Fruit fly (Drosophila melanogaster) whole organism, embryonic: ENCODE results near the gene CG12253.

ENCODE experiments used
- Abd-B ChIP-seq: fragments of 200-800 bp; sonication (Bioruptor generic); optimal IDR thresholded peaks from 2 replicates; lab custom pipeline; 2018; ENCODE audit warnings: missing biosample characterization, mild to moderate bottlenecking, missing genetic modification characterization, moderate library complexity
- Atf-2 ChIP-seq: fragments of 200-800 bp; sonication (Bioruptor generic); optimal IDR thresholded peaks from 2 replicates; lab custom pipeline; 2016; ENCODE audit warnings: missing biosample characterization, missing genetic modification characterization
- CG11504 ChIP-seq: fragments of 200-800 bp; sonication (Bioruptor generic); optimal IDR thresholded peaks from 3 replicates; lab custom pipeline; 2019; ENCODE audit warnings: missing biosample characterization, mild to moderate bottlenecking, missing genetic modification characterization, moderate library complexity
- CG11723 ChIP-seq: fragments of 200-800 bp; sonication (Bioruptor generic); optimal IDR thresholded peaks from 2 replicates; lab custom pipeline; 2017; ENCODE audit warnings: missing biosample characterization, mild to moderate bottlenecking, missing genetic modification characterization
- CG12071 ChIP-seq: fragments of 200-800 bp; sonication (Bioruptor generic); optimal IDR thresholded peaks from 3 replicates; lab custom pipeline; 2018; ENCODE audit warnings: missing biosample characterization, mild to moderate bottlenecking, missing genetic modification characterization
- CG12769 ChIP-seq: fragments of 200-800 bp; sonication (Bioruptor generic); optimal IDR thresholded peaks from 2 replicates; lab custom pipeline; 2019; ENCODE audit warnings: missing biosample characterization, mild to moderate bottlenecking, missing genetic modification characterization, moderate library complexity
- CG13123 ChIP-seq: fragments of 200-800 bp; sonication (Bioruptor generic); optimal IDR thresholded peaks from 2 replicates; lab custom pipeline; 2016; ENCODE audit warnings: missing biosample characterization, missing genetic modification characterization
- CG15696 ChIP-seq: fragments of 200-800 bp; sonication (Bioruptor generic); optimal IDR thresholded peaks from 2 replicates; lab custom pipeline; 2019; ENCODE audit warnings: missing biosample characterization, mild to moderate bottlenecking, missing genetic modification characterization, moderate library complexity
- CG1603 ChIP-seq: fragments of 200-800 bp; sonication (Bioruptor generic); optimal IDR thresholded peaks from 2 replicates; lab custom pipeline; 2019; ENCODE audit warnings: missing biosample characterization, mild to moderate bottlenecking, missing genetic modification characterization, moderate library complexity
- CG16813 ChIP-seq: fragments of 200-800 bp; sonication (Bioruptor generic); IDR thresholded peaks from 3 replicates; pipeline ENCODE4 v1.3.6; 2022; ENCODE audit warnings: missing biosample characterization, missing genetic modification characterization; ENCODE audit not compliant: partially characterized antibody
- CG17361 ChIP-seq: fragments of 200-800 bp; sonication (Bioruptor generic); IDR thresholded peaks from 3 replicates; pipeline ENCODE4 v1.3.6; 2022; ENCODE audit warnings: missing biosample characterization, missing genetic modification characterization
- CG17912 ChIP-seq: fragments of 200-800 bp; sonication (Bioruptor generic); optimal IDR thresholded peaks from 2 replicates; lab custom pipeline; 2018; ENCODE audit warnings: missing biosample characterization, mild to moderate bottlenecking, missing genetic modification characterization
- CG30403 ChIP-seq: fragments of 200-800 bp; sonication (Bioruptor generic); optimal IDR thresholded peaks from 3 replicates; lab custom pipeline; 2016; ENCODE audit warnings: missing biosample characterization, missing genetic modification characterization
- CG31365 ChIP-seq: fragments of 200-800 bp; sonication (Bioruptor generic); optimal IDR thresholded peaks from 2 replicates; lab custom pipeline; 2018; ENCODE audit warnings: missing biosample characterization, mild to moderate bottlenecking, missing genetic modification characterization
- CG3281 ChIP-seq: fragments of 200-800 bp; sonication (Bioruptor generic); optimal IDR thresholded peaks from 3 replicates; lab custom pipeline; 2017; ENCODE audit warnings: missing biosample characterization, mild to moderate bottlenecking, missing genetic modification characterization
- CG6791 ChIP-seq: fragments of 200-800 bp; sonication (Bioruptor generic); IDR thresholded peaks from 3 replicates; pipeline ENCODE4 v1.3.6; 2022; ENCODE audit warnings: missing biosample characterization, missing genetic modification characterization; ENCODE audit not compliant: partially characterized antibody
- CG8478 ChIP-seq: fragments of >200 bp; optimal IDR thresholded peaks from 2 replicates; lab custom pipeline; 2018
- CG9215 ChIP-seq: fragments of 200-800 bp; sonication (Bioruptor generic); IDR thresholded peaks from 2 replicates; pipeline ENCODE4 v1.3.6; 2022; ENCODE audit warnings: missing biosample characterization, missing genetic modification characterization
- CHES-1-like ChIP-seq: fragments of 200-800 bp; sonication (Bioruptor generic); optimal IDR thresholded peaks from 2 replicates; lab custom pipeline; 2016; ENCODE audit warnings: missing biosample characterization, missing genetic modification characterization
- CoRest ChIP-seq: fragments of 200-800 bp; sonication (Bioruptor generic); optimal IDR thresholded peaks from 3 replicates; lab custom pipeline; 2018; ENCODE audit warnings: missing biosample characterization, mild to moderate bottlenecking, missing genetic modification characterization, moderate library complexity
- CrebB ChIP-seq: fragments of 200-800 bp; sonication (Bioruptor generic); optimal IDR thresholded peaks from 3 replicates; lab custom pipeline; 2018; ENCODE audit warnings: missing biosample characterization, mild to moderate bottlenecking, missing genetic modification characterization
- Dfd ChIP-seq, 2 experiments: fragments of >200 bp; optimal IDR thresholded peaks; 2 replicates each; lab custom pipeline; 2017; ENCODE audit warnings: missing biosample characterization in 2 of 2, missing genetic modification characterization in 2 of 2
- Dref ChIP-seq: fragments of 200-800 bp; sonication (Bioruptor generic); IDR thresholded peaks from 2 replicates; pipeline ENCODE4 v1.3.6; 2022; ENCODE audit warnings: missing biosample characterization, missing genetic modification characterization
- Fer1 ChIP-seq: fragments of 200-800 bp; sonication (Bioruptor generic); optimal IDR thresholded peaks from 2 replicates; lab custom pipeline; 2017; ENCODE audit warnings: missing biosample characterization, mild to moderate bottlenecking, missing genetic modification characterization
- HLHmδ ChIP-seq: fragments of 200-800 bp; sonication (Bioruptor generic); optimal IDR thresholded peaks from 2 replicates; lab custom pipeline; 2018; ENCODE audit warnings: missing biosample characterization, mild to moderate bottlenecking, missing genetic modification characterization, moderate library complexity
- Lim3 ChIP-seq: fragments of 200-800 bp; sonication (Bioruptor generic); IDR thresholded peaks from 2 replicates; pipeline ENCODE4 v1.3.6; 2022; ENCODE audit warnings: missing biosample characterization, missing genetic modification characterization
- Med ChIP-seq: fragments of 200-800 bp; sonication (Bioruptor generic); peaks from one replicate; lab custom pipeline; 2016; ENCODE audit warnings: missing biosample characterization, missing genetic modification characterization, mild to moderate bottlenecking, inconsistent platforms, moderate library complexity
- NfI ChIP-seq: fragments of 200-800 bp; sonication (Bioruptor generic); optimal IDR thresholded peaks from 3 replicates; lab custom pipeline; 2018; ENCODE audit warnings: missing biosample characterization, mild to moderate bottlenecking, missing genetic modification characterization, moderate library complexity
- Oaz ChIP-seq: fragments of 200-800 bp; sonication (Bioruptor generic); IDR thresholded peaks from 2 replicates; pipeline ENCODE4 v1.3.6; 2022; ENCODE audit warnings: missing biosample characterization, missing genetic modification characterization
- Vsx1 ChIP-seq: fragments of 200-800 bp; sonication (Bioruptor generic); optimal IDR thresholded peaks from 2 replicates; lab custom pipeline; 2017; ENCODE audit warnings: missing biosample characterization, mild to moderate bottlenecking, missing genetic modification characterization, missing genetic modification reagents
- ase ChIP-seq: fragments of 200-800 bp; sonication (Bioruptor generic); IDR thresholded peaks from 3 replicates; pipeline ENCODE4 v1.3.6; 2022; ENCODE audit warnings: missing biosample characterization, missing genetic modification characterization
- bsh ChIP-seq, 2 experiments: fragments of 200-800 bp; sonication (Bioruptor generic); optimal IDR thresholded peaks; 2 replicates each; lab custom pipeline; 2017 to 2018; ENCODE audit warnings: mild to moderate bottlenecking in 2 of 2, missing biosample characterization in 2 of 2, missing genetic modification characterization in 2 of 2, moderate library complexity in 1 of 2
- caup ChIP-seq: fragments of 200-800 bp; sonication (Bioruptor generic); optimal IDR thresholded peaks from 3 replicates; lab custom pipeline; 2017; ENCODE audit warnings: missing biosample characterization, mild to moderate bottlenecking, missing genetic modification characterization, moderate library complexity; ENCODE audit not compliant: severe bottlenecking
- ci ChIP-seq: fragments of 200-800 bp; sonication (Bioruptor generic); IDR thresholded peaks from 3 replicates; pipeline ENCODE4 v1.3.6; 2022; ENCODE audit warnings: missing biosample characterization, missing genetic modification characterization
- dmrt11E ChIP-seq: fragments of 200-800 bp; sonication (Bioruptor generic); optimal IDR thresholded peaks from 3 replicates; lab custom pipeline; 2018; ENCODE audit warnings: missing biosample characterization, mild to moderate bottlenecking, missing genetic modification characterization, moderate library complexity
- dmrt99B ChIP-seq: fragments of 200-800 bp; sonication (Bioruptor generic); optimal IDR thresholded peaks from 2 replicates; lab custom pipeline; 2018; ENCODE audit warnings: missing biosample characterization, mild to moderate bottlenecking, missing genetic modification characterization, moderate library complexity
- dpn ChIP-seq, 2 experiments: fragments of 200-800 bp; sonication (Bioruptor generic); optimal IDR thresholded peaks; 3 replicates each; lab custom pipeline; 2016; ENCODE audit warnings: missing biosample characterization in 2 of 2, missing genetic modification characterization in 2 of 2
- ftz-f1 ChIP-seq: fragments of 200-800 bp; sonication (Bioruptor generic); optimal IDR thresholded peaks from 2 replicates; lab custom pipeline; 2016; ENCODE audit warnings: missing biosample characterization, missing genetic modification characterization
- insv ChIP-seq, 2 experiments: fragments of 200-800 bp; sonication (Bioruptor generic); optimal IDR thresholded peaks; 3 replicates each; lab custom pipeline; 2016 to 2018; ENCODE audit warnings: missing biosample characterization in 2 of 2, missing genetic modification characterization in 2 of 2
- kay ChIP-seq: fragments of 200-800 bp; sonication (Bioruptor generic); optimal IDR thresholded peaks from 2 replicates; lab custom pipeline; 2016; ENCODE audit warnings: missing biosample characterization, missing genetic modification characterization
- knrl ChIP-seq: fragments of 200-800 bp; sonication (Bioruptor generic); IDR thresholded peaks from 3 replicates; pipeline ENCODE4 v1.3.6; 2022; ENCODE audit warnings: missing biosample characterization, missing genetic modification characterization; ENCODE audit not compliant: partially characterized antibody
- lola ChIP-seq, 3 experiments: fragments of >200 bp in 2 of 3; fragments of 200-800 bp in 1 of 3; sonication (Bioruptor generic) in 1 of 3; optimal IDR thresholded peaks; 2 replicates each; lab custom pipeline; 2017 to 2019; ENCODE audit warnings: missing biosample characterization in 3 of 3, missing genetic modification characterization in 3 of 3, mild to moderate bottlenecking in 1 of 3, moderate library complexity in 1 of 3
- nmo ChIP-seq: fragments of 200-800 bp; sonication (Bioruptor generic); optimal IDR thresholded peaks from 2 replicates; lab custom pipeline; 2018; ENCODE audit warnings: missing biosample characterization, mild to moderate bottlenecking, missing genetic modification characterization, moderate library complexity
- nom ChIP-seq: fragments of 200-800 bp; sonication (Bioruptor generic); optimal IDR thresholded peaks from 2 replicates; lab custom pipeline; 2017; ENCODE audit warnings: missing biosample characterization, missing genetic modification characterization, mild to moderate bottlenecking, moderate library complexity, missing genetic modification reagents
- onecut ChIP-seq: fragments of 200-800 bp; sonication (Bioruptor generic); IDR thresholded peaks from 2 replicates; pipeline ENCODE4 v1.3.6; 2022; ENCODE audit warnings: missing biosample characterization, missing genetic modification characterization
- pzg ChIP-seq: fragments of 200-800 bp; sonication (Bioruptor generic); optimal IDR thresholded peaks from 3 replicates; lab custom pipeline; 2018; ENCODE audit warnings: missing biosample characterization, mild to moderate bottlenecking, missing genetic modification characterization, moderate library complexity
- salm ChIP-seq: fragments of 200-800 bp; sonication (Bioruptor generic); optimal IDR thresholded peaks from 2 replicates; lab custom pipeline; 2018; ENCODE audit warnings: missing biosample characterization, mild to moderate bottlenecking, missing genetic modification characterization
- sens ChIP-seq: fragments of 200-800 bp; sonication (Bioruptor generic); peaks from one replicate; lab custom pipeline; 2016; ENCODE audit warnings: missing biosample characterization, missing genetic modification characterization
- sens-2 ChIP-seq: fragments of 200-800 bp; sonication (Bioruptor generic); IDR thresholded peaks from 2 replicates; pipeline ENCODE4 v1.3.6; 2022; ENCODE audit warnings: missing biosample characterization, missing genetic modification characterization
- trem ChIP-seq: fragments of 200-800 bp; optimal IDR thresholded peaks from 3 replicates; lab custom pipeline; 2019; ENCODE audit warnings: missing biosample characterization, mild to moderate bottlenecking, missing genetic modification characterization, moderate library complexity

CG12253 gene

DNA sequence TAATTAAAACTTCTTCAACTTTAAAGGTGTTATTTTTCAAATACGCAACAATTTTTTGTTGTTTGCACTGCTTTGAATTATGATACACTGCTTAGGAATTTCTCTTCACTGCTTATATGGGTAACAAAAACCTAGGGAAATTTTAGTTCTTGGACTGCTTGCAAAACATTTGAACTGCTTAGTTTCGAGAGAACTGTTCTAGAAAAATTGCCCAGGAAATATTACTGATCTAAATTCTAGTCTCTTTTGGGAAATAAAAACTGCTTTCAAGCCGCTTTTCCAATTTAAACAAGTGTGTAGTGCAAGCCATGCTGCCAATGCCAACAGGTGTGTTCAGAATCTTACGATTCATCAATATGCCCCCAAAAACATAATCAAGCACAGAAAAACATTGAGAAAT is 23.1 kb upstream of the CG12253 start (continued):
- TF ChIP-seq CG12071 (GFP tag; lab: Kevin White, UChicago) (no peak), CG9215 (GFP tag; lab: Robert Waterston, UW) (no peak), caup (GFP tag; lab: Kevin White, UChicago) (peak; percentile 23), CG3281 (no peak), CG12769 (tag; lab: Kevin White, UChicago) (peak; percentile 2), ci (peak; percentile 42; the same call in 1 of the 3 replicates), CG16813 (GFP tag; lab: Robert Waterston, UW) (no peak), trem (peak; percentile 71), kay (peak; percentile 31), CHES-1-like (GFP tag; lab: Kevin White, UChicago) (no peak), Abd-B (GFP tag; lab: Kevin White, UChicago) (peak; percentile 32), Atf-2 (GFP tag; lab: Kevin White, UChicago) (no peak), Fer1 (GFP tag; lab: Kevin White, UChicago) (no peak), CG17912 (GFP tag; lab: Kevin White, UChicago) (peak; percentile 31), Vsx1 (no peak), CG13123 (GFP tag; lab: Kevin White, UChicago) (no peak), Oaz (GFP tag; lab: Robert Waterston, UW) (no peak), CG31365 (peak; percentile 100), dmrt11E (tag; lab: Kevin White, UChicago) (peak; percentile 24), CG15696 (tag; lab: Kevin White, UChicago) (peak; percentile 14), NfI (peak; percentile 36), HLHmδ (GFP tag; lab: Kevin White, UChicago) (no peak), insv (GFP tag; optimal IDR thresholded peaks at IDR 0.05; lab: Kevin White, UChicago) (peak in 1 of 2 experiments; percentile 55), dpn (GFP tag; optimal IDR thresholded peaks at IDR 0.05; lab: Kevin White, UChicago) (no peak), nom (GFP tag; lab: Kevin White, UChicago) (no peak), ftz-f1 (GFP tag; lab: Kevin White, UChicago) (no peak), pzg (GFP tag; lab: Kevin White, UChicago) (peak; percentile 9), dmrt99B (tag; lab: Kevin White, UChicago) (no peak), Lim3 (GFP tag; lab: Robert Waterston, UW) (no peak), Dfd (GFP tag; optimal IDR thresholded peaks at IDR 0.05; lab: Kevin White, UChicago) (peak in 1 of 2 experiments; percentile 93), Med (GFP tag; lab: Kevin White, UChicago) (peak; percentile 57), ase (0 out of 3 replicates have a peak, but pooled peaks have one; percentile 21), lola (GFP tag; optimal IDR thresholded peaks at IDR 0.05; lab: Kevin White, UChicago) (peak in 1 of 3 experiments; percentile 21), CG11723 (GFP tag; lab: Kevin White, UChicago) (no peak), CG6791 (GFP tag; lab: Robert Waterston, UW) (peak; percentile 58; the same call in 2 of the 3 replicates), CrebB (tag; lab: Kevin White, UChicago) (no peak), CG8478 (lab: Kevin White, UChicago) (no peak), onecut (0 out of 2 replicates have a peak, but pooled peaks have one; percentile 18), CoRest (tag; lab: Kevin White, UChicago) (peak; percentile 61), salm (no peak), Dref (GFP tag; lab: Robert Waterston, UW) (no peak), CG30403 (no peak), CG17361 (GFP tag; lab: Robert Waterston, UW) (peak; percentile 44; the same call in 1 of the 3 replicates), sens-2 (GFP tag; lab: Robert Waterston, UW) (no peak), CG11504 (tag; lab: Kevin White, UChicago) (peak; percentile 74), knrl (peak; percentile 64; the same call in 1 of the 3 replicates), nmo (GFP tag; lab: Kevin White, UChicago) (peak; percentile 58), CG1603 (tag; lab: Kevin White, UChicago) (peak; percentile 52), bsh (GFP tag; optimal IDR thresholded peaks at IDR 0.05; lab: Kevin White, UChicago) (no peak), sens (peak; percentile 80)
